Worm (Caenorhabditis elegans) whole organism, L3 larva: ENCODE measurements around the gene C26D10.7.

Experiments used
- aly-2 ChIP-seq: fragments of 150-350 bp; optimal IDR thresholded peaks from 2 replicates; lab custom pipeline; 2014; ENCODE audit warnings: missing biosample characterization, missing genetic modification characterization
- fkh-10 ChIP-seq: sonication (generic microtip); optimal IDR thresholded peaks from 2 replicates; lab custom pipeline; 2017; ENCODE audit warnings: missing biosample characterization, missing genetic modification reagents, missing genetic modification characterization
- lin-15B ChIP-seq: fragments of 150-350 bp; optimal IDR thresholded peaks from 2 replicates; lab custom pipeline; 2014; ENCODE audit warnings: missing biosample characterization, missing genetic modification characterization
- nhr-11 ChIP-seq: fragments of 150-350 bp; optimal IDR thresholded peaks from 2 replicates; lab custom pipeline; 2014; ENCODE audit warnings: missing biosample characterization, missing genetic modification characterization
- pha-4 ChIP-seq: fragments of 150-350 bp; optimal IDR thresholded peaks from 2 replicates; lab custom pipeline; 2014; ENCODE audit warnings: missing biosample characterization, missing genetic modification reagents, missing genetic modification characterization
- sea-2 ChIP-seq: fragments of 150-350 bp; sonication (generic microtip); optimal IDR thresholded peaks from 4 replicates; lab custom pipeline; 2014; ENCODE audit warnings: missing biosample characterization, missing genetic modification reagents, missing genetic modification characterization
- zag-1 ChIP-seq: fragments of 150-350 bp; optimal IDR thresholded peaks from 2 replicates; lab custom pipeline; 2014; ENCODE audit warnings: missing biosample characterization, missing genetic modification characterization
- ztf-11 ChIP-seq: fragments of 150-350 bp; optimal IDR thresholded peaks from 2 replicates; lab custom pipeline; 2014; ENCODE audit warnings: missing biosample characterization, missing genetic modification characterization

DNA sequence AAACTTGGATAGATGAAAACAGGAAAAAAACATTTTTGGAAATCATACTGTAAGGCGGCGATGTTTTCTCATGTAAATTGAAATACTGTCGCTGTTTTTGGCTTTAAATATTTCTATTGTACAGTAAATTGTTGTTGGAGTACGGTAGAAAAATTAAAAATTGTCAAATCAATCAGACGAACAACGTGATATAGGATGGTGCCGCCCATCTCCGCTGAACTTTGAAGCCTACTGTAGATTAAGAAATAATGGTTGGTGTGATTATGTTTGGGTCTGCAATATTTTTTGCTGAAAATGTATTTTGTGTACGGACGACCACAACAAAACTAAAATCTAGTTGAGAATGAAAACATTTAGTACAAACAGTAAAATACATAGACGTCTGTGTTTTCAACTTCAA lies 51.8 kb downstream of the C26D10.7 start:
- TF ChIP-seq pha-4 = no peak
- no peak for TF ChIP-seq sea-2 (GFP tag; lab: Kevin White, UChicago)
- no peak for TF ChIP-seq fkh-10 (GFP tag; lab: Kevin White, UChicago)
- TF ChIP-seq lin-15B (tag; lab: Kevin White, UChicago) = no peak
- TF ChIP-seq zag-1 (tag; lab: Kevin White, UChicago) = no peak
- TF ChIP-seq nhr-11 (tag; lab: Kevin White, UChicago) = no peak
- no peak for TF ChIP-seq ztf-11
- TF ChIP-seq aly-2 (tag; lab: Kevin White, UChicago) = no peak
